Worm (Caenorhabditis elegans) whole organism, L3 larva: ENCODE measurements around the gene pigs-1.

ENCODE experiments used
- R02D3.7 ChIP-seq: fragments of 150-350 bp; optimal IDR thresholded peaks from 2 replicates; lab custom pipeline; 2014; ENCODE audit warnings: missing biosample characterization, missing genetic modification characterization
- ZK546.5 ChIP-seq: sonication (generic microtip); optimal IDR thresholded peaks from 2 replicates; lab custom pipeline; 2017; ENCODE audit warnings: missing biosample characterization, missing genetic modification characterization
- ama-1 ChIP-seq: fragments of 150-350 bp; optimal IDR thresholded peaks from 2 replicates; lab custom pipeline; 2018
- ceh-28 ChIP-seq: fragments of 150-350 bp; optimal IDR thresholded peaks from 2 replicates; lab custom pipeline; 2014; ENCODE audit warnings: missing biosample characterization, missing genetic modification reagents, missing genetic modification characterization
- ceh-82 ChIP-seq: fragments of 150-350 bp; optimal IDR thresholded peaks from 2 replicates; lab custom pipeline; 2014; ENCODE audit warnings: missing biosample characterization, missing genetic modification characterization
- ceh-9 ChIP-seq: sonication (generic microtip); optimal IDR thresholded peaks from 2 replicates; lab custom pipeline; 2018; ENCODE audit warnings: missing biosample characterization, missing genetic modification characterization
- daf-12 ChIP-seq: fragments of 150-350 bp; optimal IDR thresholded peaks from 2 replicates; lab custom pipeline; 2014; ENCODE audit warnings: missing biosample characterization, missing genetic modification reagents, missing genetic modification characterization
- egl-27 ChIP-seq: sonication (generic microtip); optimal IDR thresholded peaks from 4 replicates; lab custom pipeline; 2017; ENCODE audit warnings: missing biosample characterization, missing genetic modification reagents, missing genetic modification characterization
- egl-5 ChIP-seq: fragments of 150-350 bp; optimal IDR thresholded peaks from 2 replicates; lab custom pipeline; 2017; ENCODE audit warnings: missing biosample characterization, missing genetic modification reagents, missing genetic modification characterization, inconsistent platforms
- elt-1 ChIP-seq: fragments of 150-350 bp; optimal IDR thresholded peaks from 2 replicates; lab custom pipeline; 2014; ENCODE audit warnings: missing biosample characterization, missing genetic modification characterization
- elt-2 ChIP-seq: sonication (generic microtip); optimal IDR thresholded peaks from 2 replicates; lab custom pipeline; 2016; ENCODE audit warnings: missing genetic modification reagents, mild to moderate bottlenecking, missing genetic modification characterization, missing compliant biosample characterization
- elt-3 ChIP-seq, 3 experiments: fragments of 150-350 bp in 1 of 3; sonication (generic microtip) in 2 of 3; optimal IDR thresholded peaks; 2 replicates in 2 of 3; 4 replicates in 1 of 3; lab custom pipeline; 2014 to 2017; ENCODE audit warnings: missing biosample characterization in 3 of 3, missing genetic modification characterization in 3 of 3
- eor-1 ChIP-seq, 2 experiments: fragments of 150-350 bp; optimal IDR thresholded peaks; 2 replicates each; lab custom pipeline; 2014 to 2018; ENCODE audit warnings: missing biosample characterization in 2 of 2, missing genetic modification characterization in 2 of 2
- fkh-10 ChIP-seq: sonication (generic microtip); optimal IDR thresholded peaks from 2 replicates; lab custom pipeline; 2017; ENCODE audit warnings: missing biosample characterization, missing genetic modification reagents, missing genetic modification characterization
- fkh-2 ChIP-seq: fragments of 150-350 bp; optimal IDR thresholded peaks from 2 replicates; lab custom pipeline; 2014; ENCODE audit warnings: missing biosample characterization, missing genetic modification reagents, missing genetic modification characterization
- fos-1 ChIP-seq: fragments of 150-350 bp; optimal IDR thresholded peaks from 2 replicates; lab custom pipeline; 2014; ENCODE audit warnings: missing biosample characterization, missing genetic modification characterization
- hmg-11 ChIP-seq: sonication (generic microtip); optimal IDR thresholded peaks from 2 replicates; lab custom pipeline; 2016; ENCODE audit warnings: missing genetic modification characterization, missing compliant biosample characterization
- jun-1 ChIP-seq: fragments of 150-350 bp; optimal IDR thresholded peaks from 2 replicates; lab custom pipeline; 2014; ENCODE audit warnings: missing biosample characterization, missing genetic modification reagents, missing genetic modification characterization
- lin-15B ChIP-seq: fragments of 150-350 bp; optimal IDR thresholded peaks from 2 replicates; lab custom pipeline; 2014; ENCODE audit warnings: missing biosample characterization, missing genetic modification characterization
- lin-39 ChIP-seq: fragments of 150-350 bp; optimal IDR thresholded peaks from 2 replicates; lab custom pipeline; 2018; ENCODE audit warnings: missing biosample characterization, missing genetic modification reagents, missing genetic modification characterization
- mdl-1 ChIP-seq: fragments of 150-350 bp; optimal IDR thresholded peaks from 2 replicates; lab custom pipeline; 2014; ENCODE audit warnings: missing biosample characterization, missing genetic modification characterization
- nfya-1 ChIP-seq: sonication (generic microtip); optimal IDR thresholded peaks from 2 replicates; lab custom pipeline; 2017; ENCODE audit warnings: missing genetic modification characterization, mild to moderate bottlenecking, missing compliant biosample characterization, antibody characterized with exemption, moderate library complexity; ENCODE audit not compliant: insufficient read depth
- nhr-11 ChIP-seq: fragments of 150-350 bp; optimal IDR thresholded peaks from 2 replicates; lab custom pipeline; 2014; ENCODE audit warnings: missing biosample characterization, missing genetic modification characterization
- nhr-23 ChIP-seq: fragments of 150-350 bp; optimal IDR thresholded peaks from 2 replicates; lab custom pipeline; 2014; ENCODE audit warnings: missing biosample characterization, missing genetic modification reagents, missing genetic modification characterization
- nhr-25 ChIP-seq: sonication (generic microtip); optimal IDR thresholded peaks from 2 replicates; lab custom pipeline; 2017; ENCODE audit warnings: missing biosample characterization, missing genetic modification characterization
- nhr-67 ChIP-seq: fragments of 150-350 bp; optimal IDR thresholded peaks from 2 replicates; lab custom pipeline; 2014; ENCODE audit warnings: missing biosample characterization, missing genetic modification characterization
- nhr-76 ChIP-seq: fragments of 150-350 bp; sonication (generic microtip); optimal IDR thresholded peaks from 5 replicates; lab custom pipeline; 2014; ENCODE audit warnings: missing biosample characterization, missing genetic modification characterization
- nhr-77 ChIP-seq: fragments of 150-350 bp; optimal IDR thresholded peaks from 2 replicates; lab custom pipeline; 2014; ENCODE audit warnings: missing biosample characterization, missing genetic modification characterization
- pha-4 ChIP-seq: fragments of 150-350 bp; optimal IDR thresholded peaks from 2 replicates; lab custom pipeline; 2014; ENCODE audit warnings: missing biosample characterization, missing genetic modification reagents, missing genetic modification characterization
- pqm-1 ChIP-seq: fragments of 150-350 bp; optimal IDR thresholded peaks from 2 replicates; lab custom pipeline; 2017; ENCODE audit warnings: missing biosample characterization, missing genetic modification characterization, inconsistent platforms
- sea-2 ChIP-seq: fragments of 150-350 bp; sonication (generic microtip); optimal IDR thresholded peaks from 4 replicates; lab custom pipeline; 2014; ENCODE audit warnings: missing biosample characterization, missing genetic modification reagents, missing genetic modification characterization
- snpc-4 ChIP-seq: fragments of 150-350 bp; optimal IDR thresholded peaks from 2 replicates; lab custom pipeline; 2014; ENCODE audit warnings: missing biosample characterization, missing genetic modification characterization
- tbx-2 ChIP-seq: sonication (generic microtip); optimal IDR thresholded peaks from 2 replicates; lab custom pipeline; 2016; ENCODE audit warnings: mild to moderate bottlenecking, missing genetic modification characterization, missing compliant biosample characterization
- unc-39 ChIP-seq: sonication (generic microtip); optimal IDR thresholded peaks from 4 replicates; lab custom pipeline; 2017; ENCODE audit warnings: missing biosample characterization, missing genetic modification characterization
- unc-62 ChIP-seq: fragments of 150-350 bp; sonication (generic microtip); optimal IDR thresholded peaks from 4 replicates; lab custom pipeline; 2014; ENCODE audit warnings: missing biosample characterization, missing genetic modification reagents, missing genetic modification characterization
- zag-1 ChIP-seq: fragments of 150-350 bp; optimal IDR thresholded peaks from 2 replicates; lab custom pipeline; 2014; ENCODE audit warnings: missing biosample characterization, missing genetic modification characterization
- ztf-11 ChIP-seq: fragments of 150-350 bp; optimal IDR thresholded peaks from 2 replicates; lab custom pipeline; 2014; ENCODE audit warnings: missing biosample characterization, missing genetic modification characterization

The pigs-1 gene

ce11 chrIV:10174932-10175732, 26.3 kb upstream of the pigs-1 start:
- TF ChIP-seq ztf-11 (tag; lab: Kevin White, UChicago) = no peak
- TF ChIP-seq nhr-77 (tag; lab: Kevin White, UChicago) = no peak
- TF ChIP-seq mdl-1 (tag; lab: Kevin White, UChicago) = no peak
- no peak for TF ChIP-seq eor-1 (tag; optimal IDR thresholded peaks at IDR 0.05; lab: Kevin White, UChicago)
- TF ChIP-seq lin-39 (tag; lab: Kevin White, UChicago) = no peak
- TF ChIP-seq ama-1 (lab: Kevin White, UChicago) = no peak
- TF ChIP-seq fkh-2 (tag; lab: Kevin White, UChicago) = no peak
- TF ChIP-seq nhr-67 (tag; lab: Kevin White, UChicago) = no peak
- peak; percentile 16 for TF ChIP-seq nhr-25 (tag; lab: Kevin White, UChicago)
- TF ChIP-seq hmg-11 (tag; lab: Kevin White, UChicago) = peak; percentile 37
- TF ChIP-seq daf-12 (tag; lab: Kevin White, UChicago) = no peak
- TF ChIP-seq nhr-11 (tag; lab: Kevin White, UChicago) = no peak
- peak; percentile 56 for TF ChIP-seq pha-4 (tag; lab: Kevin White, UChicago)
- TF ChIP-seq elt-2 (tag; lab: Kevin White, UChicago) = peak; percentile 45
- TF ChIP-seq elt-1 = no peak
- no peak for TF ChIP-seq ZK546.5 (tag; lab: Kevin White, UChicago)
- TF ChIP-seq egl-5 (tag; lab: Kevin White, UChicago) = no peak
- no peak for TF ChIP-seq nhr-23 (tag; lab: Kevin White, UChicago)
- TF ChIP-seq nfya-1 (tag; lab: Kevin White, UChicago) = peak; percentile 29
- no peak for TF ChIP-seq tbx-2 (tag; lab: Kevin White, UChicago)
- no peak for TF ChIP-seq R02D3.7 (tag; lab: Kevin White, UChicago)
- no peak for TF ChIP-seq unc-39
- TF ChIP-seq fos-1 = no peak
- no peak for TF ChIP-seq elt-3 (tag; optimal IDR thresholded peaks at IDR 0.05; lab: Kevin White, UChicago)
- peak; percentile 24 for TF ChIP-seq ceh-28 (tag; lab: Kevin White, UChicago)
- TF ChIP-seq, all 47 proteins: peak for 6

- peak; percentile 52 for TF ChIP-seq egl-5 (tag; lab: Kevin White, UChicago)
- TF ChIP-seq elt-2 (tag; lab: Kevin White, UChicago) = no peak
- TF ChIP-seq, all 47 proteins: peak for 1
Observed at ce11 chrIV:10174328-10174727, 25.5 kb upstream of the pigs-1 start, which contains the start of gene pxf-1. pxf-1 (minus strand) TSS chrIV:10174341.

ce11 chrIV:10170808-10171207, 22.0 kb upstream of the pigs-1 start:
- peak; percentile 93 for TF ChIP-seq fkh-10 (GFP tag; lab: Kevin White, UChicago)
- TF ChIP-seq ztf-11 (tag; lab: Kevin White, UChicago) = no peak
- no peak for TF ChIP-seq mdl-1 (tag; lab: Kevin White, UChicago)

ce11 chrIV:10164086-10164485, 15.2 kb upstream of the pigs-1 start:
- TF ChIP-seq nfya-1 (tag; lab: Kevin White, UChicago) = no peak
- TF ChIP-seq nhr-77 (tag; lab: Kevin White, UChicago) = no peak
- no peak for TF ChIP-seq nhr-67 (tag; lab: Kevin White, UChicago)

- TF ChIP-seq snpc-4 (tag; lab: Kevin White, UChicago) = no peak
- TF ChIP-seq ceh-9 (tag; lab: Kevin White, UChicago) = no peak
- no peak for TF ChIP-seq fos-1
- no peak for TF ChIP-seq lin-15B
- no peak for TF ChIP-seq nfya-1 (tag; lab: Kevin White, UChicago)
Observed at ce11 chrIV:10161706-10162105, 12.9 kb upstream of the pigs-1 start, which contains the start of gene pps-1. pps-1 (plus strand) TSS chrIV:10162006.

DNA sequence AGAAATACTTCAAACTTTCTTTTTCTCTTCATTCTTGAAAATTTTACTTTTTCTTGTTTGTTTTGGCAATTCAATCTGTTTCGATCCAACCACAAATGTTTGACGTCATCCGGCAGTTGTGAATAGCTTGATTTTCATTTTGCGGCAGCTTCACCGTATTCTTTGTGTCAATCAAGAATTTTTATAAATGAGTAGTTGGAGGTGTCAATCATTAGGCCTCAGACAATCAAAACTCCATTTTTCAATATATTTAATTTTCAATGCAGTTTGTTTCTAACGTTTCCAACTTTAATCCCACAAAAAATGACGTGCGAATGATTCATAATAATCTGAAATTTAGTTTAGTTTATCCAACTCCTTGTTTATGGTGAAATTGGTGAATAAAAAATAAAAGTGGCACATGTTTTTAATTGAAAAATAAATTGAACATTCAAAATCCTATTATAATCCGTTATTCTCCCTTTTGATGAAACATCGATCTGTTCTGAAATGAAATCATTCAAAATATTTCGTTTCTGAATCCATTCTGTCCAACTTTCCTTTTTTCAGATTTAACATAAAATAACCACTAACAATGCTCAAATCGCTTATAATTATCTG, 8.8 kb upstream of the pigs-1 start, which contains the start of gene ttr-53:
Gene ttr-53 (plus strand): TSS at position 550 of the 600 bp plus-strand sequence.
- TF ChIP-seq pha-4 (tag; lab: Kevin White, UChicago) (no peak), unc-62 (GFP tag; lab: Kevin White, UChicago) (no peak), ceh-82 (tag; lab: Kevin White, UChicago) (no peak), zag-1 (tag; lab: Kevin White, UChicago) (no peak), lin-39 (tag; lab: Kevin White, UChicago) (no peak), unc-39 (no peak), snpc-4 (tag; lab: Kevin White, UChicago) (no peak), pqm-1 (tag; lab: Kevin White, UChicago) (no peak), egl-27 (tag; lab: Kevin White, UChicago) (no peak), sea-2 (GFP tag; lab: Kevin White, UChicago) (no peak), jun-1 (tag; lab: Kevin White, UChicago) (no peak), lin-15B (no peak), ztf-11 (tag; lab: Kevin White, UChicago) (no peak), ceh-9 (tag; lab: Kevin White, UChicago) (no peak), nhr-76 (no peak), mdl-1 (tag; lab: Kevin White, UChicago) (no peak)
